Worm (Caenorhabditis elegans): ENCODE measurements around the gene srx-128.

srx-128 gene

DNA sequence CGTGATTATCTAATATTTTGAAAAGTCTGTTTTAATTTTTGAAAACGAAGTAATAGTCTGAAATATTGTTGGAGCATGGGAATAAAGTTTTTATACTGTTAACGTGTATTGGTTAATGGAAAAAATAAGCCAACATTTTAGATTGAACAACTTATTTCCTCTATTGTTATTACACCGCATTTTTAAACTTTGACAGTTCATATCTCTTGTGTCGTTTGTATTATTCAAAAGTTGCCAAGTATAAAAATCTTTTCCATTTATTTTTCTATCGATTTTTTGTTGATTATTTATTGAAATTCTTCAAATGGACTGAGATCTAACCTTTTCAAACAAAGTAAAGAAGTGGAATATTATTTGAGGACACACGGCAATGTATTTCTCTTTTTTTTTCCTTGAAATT lies 6.5 kb upstream of the srx-128 start, which contains the start of gene str-165:
str-165 (plus strand) TSS at position 301 of the 400 bp plus-strand sequence.
- TF ChIP-seq pha-4 (tag; optimal IDR thresholded peaks at IDR 0.05) (no peak), pqm-1 (tag; optimal IDR thresholded peaks at IDR 0.05) (no peak), nhr-12 (tag; optimal IDR thresholded peaks at IDR 0.05) (no peak), snpc-4 (tag; optimal IDR thresholded peaks at IDR 0.05) (no peak), nhr-23 (tag; optimal IDR thresholded peaks at IDR 0.05) (no peak), zag-1 (tag; optimal IDR thresholded peaks at IDR 0.05) (no peak)

DNA sequence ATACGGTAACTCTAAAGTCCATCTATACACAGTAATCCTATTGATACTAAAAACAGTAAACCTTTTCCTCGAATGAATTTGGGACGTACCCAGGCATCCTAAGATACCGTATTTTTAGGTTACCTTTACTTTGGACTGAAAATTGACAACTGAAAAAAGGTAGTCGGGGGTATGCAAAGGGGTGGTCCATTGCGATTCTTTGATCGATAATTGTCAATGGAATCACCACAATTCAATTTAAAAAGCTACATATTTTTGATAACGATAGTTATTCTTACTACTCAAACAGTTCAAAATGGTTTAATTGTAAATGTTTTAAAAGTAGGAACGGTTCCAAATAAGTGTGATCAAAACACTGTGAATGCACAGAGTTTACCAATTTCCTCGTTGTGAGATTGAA lies 3.3 kb upstream of the srx-128 start, which contains the start of gene srx-129:
srx-129 (plus strand) TSS at position 301 of the 400 bp plus-strand sequence.
- TF ChIP-seq lin-39 (tag; optimal IDR thresholded peaks at IDR 0.05): no peak
- no peak for TF ChIP-seq skn-1 (tag; optimal IDR thresholded peaks at IDR 0.05)
- TF ChIP-seq nhr-76 (tag; optimal IDR thresholded peaks at IDR 0.05): no peak
- TF ChIP-seq egl-27 (tag; optimal IDR thresholded peaks at IDR 0.05): no peak
- TF ChIP-seq ceh-9 (tag; optimal IDR thresholded peaks at IDR 0.05): no peak
- TF ChIP-seq ama-1 (optimal IDR thresholded peaks at IDR 0.05): no peak
- TF ChIP-seq fos-1 (tag; optimal IDR thresholded peaks at IDR 0.05): no peak
- no peak for TF ChIP-seq nhr-43 (tag; optimal IDR thresholded peaks at IDR 0.05; ENCODE audit: poor library complexity, severe bottlenecking)
- TF ChIP-seq aly-2 (tag; optimal IDR thresholded peaks at IDR 0.05): no peak
- TF ChIP-seq egl-5 (tag; optimal IDR thresholded peaks at IDR 0.05): no peak
- TF ChIP-seq elt-1 (tag; optimal IDR thresholded peaks at IDR 0.05): no peak
- no peak for TF ChIP-seq unc-39 (tag; optimal IDR thresholded peaks at IDR 0.05)
- no peak for TF ChIP-seq nhr-11 (tag; optimal IDR thresholded peaks at IDR 0.05)
- TF ChIP-seq ztf-11 (tag; optimal IDR thresholded peaks at IDR 0.05): no peak
- TF ChIP-seq nhr-12 (tag; optimal IDR thresholded peaks at IDR 0.05): no peak
- TF ChIP-seq mml-1 (tag; optimal IDR thresholded peaks at IDR 0.05): no peak
- no peak for TF ChIP-seq sea-2 (GFP tag; optimal IDR thresholded peaks at IDR 0.05)
- no peak for TF ChIP-seq nhr-67 (tag; optimal IDR thresholded peaks at IDR 0.05)

DNA sequence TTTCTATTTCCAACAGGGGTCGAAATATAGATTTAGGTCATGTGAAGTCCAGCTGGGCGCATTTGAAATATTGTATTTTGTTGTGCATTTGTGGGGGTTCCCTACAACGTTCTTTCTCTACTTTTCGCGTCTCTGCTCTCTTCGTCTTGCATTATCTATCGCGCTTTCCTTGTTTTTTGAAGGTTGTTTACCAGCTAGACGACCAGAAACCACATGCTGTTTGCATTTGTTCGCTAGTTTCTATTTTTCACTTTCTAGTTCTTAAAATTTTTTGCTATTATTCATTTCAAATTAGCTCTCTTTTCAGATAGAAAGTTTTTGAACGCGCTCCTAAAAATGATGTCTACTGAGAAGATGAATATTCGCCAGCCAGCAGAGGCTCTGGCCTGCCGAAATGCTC lies 2.2 kb downstream of the srx-128 start, which contains the start of gene F55B12.10:
F55B12.10 (plus strand) TSS at position 301 of the 400 bp plus-strand sequence.
- no peak for TF ChIP-seq elt-1 (tag; optimal IDR thresholded peaks at IDR 0.05)
- no peak for TF ChIP-seq mml-1 (tag; optimal IDR thresholded peaks at IDR 0.05)
- no peak for TF ChIP-seq egl-27 (tag; optimal IDR thresholded peaks at IDR 0.05)
- TF ChIP-seq fkh-10 (GFP tag; optimal IDR thresholded peaks at IDR 0.05): no peak
- no peak for TF ChIP-seq unc-62 (GFP tag; optimal IDR thresholded peaks at IDR 0.05)
- TF ChIP-seq nfya-1 (tag; optimal IDR thresholded peaks at IDR 0.05; ENCODE audit: insufficient read depth): no peak
- no peak for TF ChIP-seq nhr-43 (tag; optimal IDR thresholded peaks at IDR 0.05; ENCODE audit: poor library complexity, severe bottlenecking)
- no peak for TF ChIP-seq lin-15B (tag; optimal IDR thresholded peaks at IDR 0.05)
- no peak for TF ChIP-seq mdl-1 (tag; optimal IDR thresholded peaks at IDR 0.05)
- TF ChIP-seq nhr-76 (tag; optimal IDR thresholded peaks at IDR 0.05): no peak
- no peak for TF ChIP-seq ama-1 (optimal IDR thresholded peaks at IDR 0.05)
- TF ChIP-seq egl-5 (tag; optimal IDR thresholded peaks at IDR 0.05): no peak
- TF ChIP-seq ztf-11 (tag; optimal IDR thresholded peaks at IDR 0.05): no peak
- no peak for TF ChIP-seq hmg-11 (tag; optimal IDR thresholded peaks at IDR 0.05)
- TF ChIP-seq eor-1 (tag; optimal IDR thresholded peaks at IDR 0.05): no peak
- no peak for TF ChIP-seq nhr-23 (tag; optimal IDR thresholded peaks at IDR 0.05)
- TF ChIP-seq snpc-4 (tag; optimal IDR thresholded peaks at IDR 0.05): no peak
- TF ChIP-seq unc-39 (tag; optimal IDR thresholded peaks at IDR 0.05): no peak

DNA sequence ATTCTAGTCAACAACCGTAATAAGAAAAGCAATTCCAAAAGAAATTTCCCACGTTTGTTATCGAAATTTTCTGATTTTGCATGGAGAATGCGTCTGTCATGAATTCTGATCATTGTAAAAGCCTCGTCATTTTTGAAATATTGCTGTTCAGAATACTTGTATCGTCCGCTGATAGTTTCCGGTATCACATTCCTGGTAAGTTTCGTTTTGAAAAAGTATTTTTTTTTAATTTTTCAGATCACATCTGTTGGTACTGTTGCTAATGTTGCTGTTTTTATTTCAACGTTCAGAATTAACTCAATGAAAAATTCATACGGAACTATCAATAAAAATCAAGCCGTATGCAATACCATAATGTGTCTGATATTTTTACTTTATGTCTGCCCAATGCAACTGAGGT lies 3.6 kb downstream of the srx-128 start, which contains the start of gene srx-17:
srx-17 (plus strand) TSS at position 301 of the 400 bp plus-strand sequence.
- TF ChIP-seq tbx-2 (tag; optimal IDR thresholded peaks at IDR 0.05) (no peak), ceh-28 (tag; optimal IDR thresholded peaks at IDR 0.05) (no peak), ZK546.5 (tag; optimal IDR thresholded peaks at IDR 0.05) (no peak), sea-2 (GFP tag; optimal IDR thresholded peaks at IDR 0.05) (no peak), skn-1 (tag; optimal IDR thresholded peaks at IDR 0.05) (no peak), mdl-1 (tag; optimal IDR thresholded peaks at IDR 0.05) (no peak), nfya-1 (tag; optimal IDR thresholded peaks at IDR 0.05; ENCODE audit: insufficient read depth) (no peak), daf-12 (tag; optimal IDR thresholded peaks at IDR 0.05) (no peak), mml-1 (tag; optimal IDR thresholded peaks at IDR 0.05) (no peak), ceh-16 (tag; optimal IDR thresholded peaks at IDR 0.05) (no peak), lin-39 (tag; optimal IDR thresholded peaks at IDR 0.05) (no peak), nhr-76 (tag; optimal IDR thresholded peaks at IDR 0.05) (no peak), elt-2 (tag; optimal IDR thresholded peaks at IDR 0.05) (no peak), aly-2 (tag; optimal IDR thresholded peaks at IDR 0.05) (no peak), nhr-12 (tag; optimal IDR thresholded peaks at IDR 0.05) (no peak), ceh-9 (tag; optimal IDR thresholded peaks at IDR 0.05) (no peak)

All from whole organism, L3 larva.